Worm (Caenorhabditis elegans) whole organism, early embryonic: Measurements from ENCODE around the gene ZC250.2.

Experiments
- B0310.2 ChIP-seq: sonication (generic microtip); optimal IDR thresholded peaks from 2 replicates; lab custom pipeline; 2016; ENCODE audit warnings: mild to moderate bottlenecking, missing genetic modification characterization, missing compliant biosample characterization
- F13C5.2 ChIP-seq: sonication (generic microtip); optimal IDR thresholded peaks from 2 replicates; lab custom pipeline; 2017; ENCODE audit warnings: mild to moderate bottlenecking, missing genetic modification characterization, inconsistent platforms, missing compliant biosample characterization
- aly-1 ChIP-seq: sonication (generic microtip); optimal IDR thresholded peaks from 2 replicates; lab custom pipeline; 2016; ENCODE audit warnings: missing genetic modification characterization, missing compliant biosample characterization
- ama-1 ChIP-seq: fragments of 150-350 bp; optimal IDR thresholded peaks from 2 replicates; lab custom pipeline; 2014
- ceh-13 ChIP-seq: fragments of 200-800 bp; sonication (Bioruptor generic); optimal IDR thresholded peaks from 2 replicates; lab custom pipeline; 2018; ENCODE audit warnings: mild to moderate bottlenecking, missing genetic modification characterization, missing compliant biosample characterization
- ceh-36 ChIP-seq: sonication (generic microtip); optimal IDR thresholded peaks from 2 replicates; lab custom pipeline; 2016; ENCODE audit warnings: missing genetic modification characterization, inconsistent platforms, missing compliant biosample characterization
- ets-7 ChIP-seq: sonication (generic microtip); optimal IDR thresholded peaks from 2 replicates; lab custom pipeline; 2016; ENCODE audit warnings: missing genotype, missing genetic modification characterization, missing compliant biosample characterization
- flt-1 ChIP-seq: fragments of 200-800 bp; sonication (Bioruptor generic); IDR thresholded peaks from 2 replicates; pipeline ENCODE4 v1.3.6; 2022; ENCODE audit warnings: missing genetic modification characterization, missing compliant biosample characterization
- hmbx-1 ChIP-seq: sonication (generic microtip); optimal IDR thresholded peaks from 2 replicates; lab custom pipeline; 2016; ENCODE audit warnings: mild to moderate bottlenecking, missing genetic modification characterization, missing compliant biosample characterization
- hmg-4 ChIP-seq: fragments of 200-800 bp; sonication (Bioruptor generic); optimal IDR thresholded peaks from 2 replicates; lab custom pipeline; 2018; ENCODE audit warnings: mild to moderate bottlenecking, missing genetic modification characterization, missing compliant biosample characterization
- hnd-1 ChIP-seq: sonication (generic microtip); optimal IDR thresholded peaks from 2 replicates; lab custom pipeline; 2016; ENCODE audit warnings: missing genetic modification characterization, missing compliant biosample characterization
- pes-1 ChIP-seq: fragments of 200-800 bp; sonication (Bioruptor generic); IDR thresholded peaks from 2 replicates; pipeline ENCODE4 v1.3.6; 2022; ENCODE audit warnings: missing genetic modification reagents, missing genetic modification characterization, missing compliant biosample characterization
- scrt-1 ChIP-seq: fragments of 200-800 bp; sonication (Bioruptor generic); IDR thresholded peaks from 2 replicates; pipeline ENCODE4 v1.3.6; 2022; ENCODE audit warnings: missing genetic modification characterization, missing compliant biosample characterization
- sea-1 ChIP-seq: fragments of 200-800 bp; sonication (Bioruptor generic); conservative IDR thresholded peaks from 2 replicates; pipeline ENCODE4 v1.3.6; 2022; ENCODE audit warnings: missing genetic modification characterization, missing compliant biosample characterization
- tbx-11 ChIP-seq: fragments of 200-800 bp; sonication (Bioruptor generic); IDR thresholded peaks from 2 replicates; pipeline ENCODE4 v1.3.6; 2022; ENCODE audit warnings: missing genetic modification characterization, missing compliant biosample characterization
- tbx-37 ChIP-seq: fragments of 200-800 bp; sonication (Bioruptor generic); conservative IDR thresholded peaks from 2 replicates; pipeline ENCODE4 v1.3.6; 2022; ENCODE audit warnings: missing genetic modification reagents, missing genetic modification characterization, missing compliant biosample characterization
- tra-4 ChIP-seq: sonication (generic microtip); optimal IDR thresholded peaks from 2 replicates; lab custom pipeline; 2017; ENCODE audit warnings: missing genetic modification characterization, missing compliant biosample characterization

ZC250.2 gene

DNA sequence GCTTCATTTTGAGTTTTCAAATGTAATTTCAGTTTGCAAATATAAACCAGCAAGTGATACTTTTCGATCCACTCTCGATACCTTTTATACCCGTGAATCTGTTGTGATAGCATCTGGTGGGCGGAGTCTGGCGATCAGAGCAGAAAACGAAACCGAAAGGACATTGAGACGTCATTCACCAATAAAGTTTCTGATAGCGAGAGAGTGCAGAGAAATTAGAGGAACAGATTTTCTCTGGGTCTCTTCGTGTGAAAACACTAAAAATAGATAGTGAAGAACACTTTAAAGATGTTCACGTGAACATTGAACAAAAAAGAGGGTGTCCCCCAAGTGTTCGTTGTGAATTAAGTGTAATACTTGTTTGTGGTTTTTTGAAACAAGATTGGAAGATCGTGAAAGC lies 28.3 kb upstream of the ZC250.2 start, which contains the start of gene pgph-3:
pgph-3 (minus strand) TSS at position 60 of the 400 bp plus-strand sequence.
- no peak for TF ChIP-seq tra-4 (tag; lab: Kevin White, UChicago)
- TF ChIP-seq B0310.2 (tag; lab: Kevin White, UChicago) = no peak
- no peak for TF ChIP-seq hnd-1 (tag; lab: Kevin White, UChicago)
- no peak for TF ChIP-seq pes-1 (GFP tag; lab: Robert Waterston, UW)
- TF ChIP-seq ama-1 (lab: Kevin White, UChicago) = no peak
- TF ChIP-seq sea-1 (GFP tag; lab: Robert Waterston, UW) = no peak
- no peak for TF ChIP-seq hmbx-1 (tag; lab: Kevin White, UChicago)

DNA sequence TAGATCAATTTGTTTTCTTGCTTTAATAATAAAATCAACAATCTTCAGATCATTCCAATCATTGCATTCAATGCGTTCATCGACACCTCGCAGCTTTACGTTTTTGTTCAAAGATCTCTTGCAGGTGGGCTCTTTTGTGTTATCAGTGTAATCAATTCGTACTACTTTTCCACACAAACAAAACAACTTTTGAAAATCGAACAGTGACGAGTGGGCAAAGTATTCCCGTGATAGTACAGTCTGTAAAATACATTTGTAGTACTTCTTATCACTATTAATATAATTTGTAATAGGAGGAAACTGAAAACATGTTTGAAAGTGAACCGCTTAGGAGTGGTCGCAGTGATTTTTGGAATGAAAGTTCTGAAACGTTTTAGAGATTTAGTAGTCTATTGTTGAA lies 27.1 kb upstream of the ZC250.2 start, which contains the start of gene pgph-2:
pgph-2 (plus strand) TSS at position 47 of the 400 bp plus-strand sequence.
- no peak for TF ChIP-seq hmbx-1 (tag; lab: Kevin White, UChicago)

DNA sequence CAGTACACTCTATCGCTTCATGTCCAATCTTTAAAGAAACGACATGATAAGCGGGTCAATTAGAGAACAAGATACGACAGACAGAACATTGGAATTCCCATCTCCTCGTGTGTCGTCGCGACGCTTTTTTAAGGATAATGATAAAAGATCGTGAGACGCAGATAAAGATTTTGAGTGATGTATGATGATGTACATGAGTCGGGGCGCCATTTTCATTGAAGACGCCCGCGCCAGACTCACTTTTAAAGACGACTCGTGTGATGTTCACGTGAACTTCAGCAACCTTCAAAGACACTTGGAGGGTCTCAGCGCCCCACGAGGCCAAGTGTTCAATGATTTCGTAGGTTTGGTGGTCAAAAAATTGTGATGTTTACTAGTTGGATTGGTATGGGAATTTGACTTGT lies 23.8 kb upstream of the ZC250.2 start:
- TF ChIP-seq hmbx-1 (tag; lab: Kevin White, UChicago) = no peak
- TF ChIP-seq sea-1 (GFP tag; lab: Robert Waterston, UW) = no peak
- no peak for TF ChIP-seq B0310.2 (tag; lab: Kevin White, UChicago)
- no peak for TF ChIP-seq ceh-13 (GFP tag; lab: Kevin White, UChicago)
- no peak for TF ChIP-seq pes-1 (GFP tag; lab: Robert Waterston, UW)
- no peak for TF ChIP-seq ceh-36 (tag; lab: Kevin White, UChicago)
- no peak for TF ChIP-seq flt-1
- no peak for TF ChIP-seq aly-1 (tag; lab: Kevin White, UChicago)
- TF ChIP-seq ets-7 = no peak
- no peak for TF ChIP-seq hmg-4 (GFP tag; lab: Kevin White, UChicago)
- TF ChIP-seq ama-1 (lab: Kevin White, UChicago) = no peak
- no peak for TF ChIP-seq tbx-11
- TF ChIP-seq F13C5.2 (tag; lab: Kevin White, UChicago) = no peak
- no peak for TF ChIP-seq hnd-1 (tag; lab: Kevin White, UChicago)
- no peak for TF ChIP-seq tbx-37 (GFP tag; lab: Robert Waterston, UW)
- no peak for TF ChIP-seq tra-4 (tag; lab: Kevin White, UChicago)

DNA sequence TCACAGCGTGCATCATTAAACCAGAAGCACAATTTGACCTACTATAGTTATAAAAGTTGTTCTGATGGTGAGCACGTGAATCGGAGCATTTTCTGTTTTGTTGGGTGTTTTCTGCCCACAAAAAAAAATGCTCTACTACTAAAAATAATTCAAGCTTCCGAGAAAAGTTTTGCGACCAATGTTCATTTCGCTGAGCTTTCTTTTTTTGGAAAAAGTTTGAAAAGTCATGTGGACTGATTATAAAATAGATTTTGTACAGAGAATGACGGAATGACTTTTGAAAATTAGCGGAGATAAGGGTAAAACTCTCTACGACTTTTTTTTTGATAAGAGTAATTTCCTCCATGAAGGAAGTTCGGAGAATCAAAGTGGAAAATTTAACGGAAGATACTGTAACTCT lies 22.6 kb upstream of the ZC250.2 start:
- TF ChIP-seq B0310.2 (tag; lab: Kevin White, UChicago) = no peak
- TF ChIP-seq sea-1 (GFP tag; lab: Robert Waterston, UW) = no peak
- TF ChIP-seq hmbx-1 (tag; lab: Kevin White, UChicago) = no peak
- no peak for TF ChIP-seq ets-7
- TF ChIP-seq tra-4 (tag; lab: Kevin White, UChicago) = no peak
- TF ChIP-seq ama-1 (lab: Kevin White, UChicago) = no peak
- TF ChIP-seq flt-1 = no peak
- no peak for TF ChIP-seq pes-1 (GFP tag; lab: Robert Waterston, UW)
- no peak for TF ChIP-seq ceh-36 (tag; lab: Kevin White, UChicago)
- no peak for TF ChIP-seq ceh-13 (GFP tag; lab: Kevin White, UChicago)
- no peak for TF ChIP-seq hnd-1 (tag; lab: Kevin White, UChicago)
- TF ChIP-seq hmg-4 (GFP tag; lab: Kevin White, UChicago) = no peak
- TF ChIP-seq aly-1 (tag; lab: Kevin White, UChicago) = no peak
- TF ChIP-seq scrt-1 (GFP tag; lab: Robert Waterston, UW) = no peak
- TF ChIP-seq tbx-11 = no peak
- TF ChIP-seq F13C5.2 (tag; lab: Kevin White, UChicago) = no peak
- no peak for TF ChIP-seq tbx-37 (GFP tag; lab: Robert Waterston, UW)

DNA sequence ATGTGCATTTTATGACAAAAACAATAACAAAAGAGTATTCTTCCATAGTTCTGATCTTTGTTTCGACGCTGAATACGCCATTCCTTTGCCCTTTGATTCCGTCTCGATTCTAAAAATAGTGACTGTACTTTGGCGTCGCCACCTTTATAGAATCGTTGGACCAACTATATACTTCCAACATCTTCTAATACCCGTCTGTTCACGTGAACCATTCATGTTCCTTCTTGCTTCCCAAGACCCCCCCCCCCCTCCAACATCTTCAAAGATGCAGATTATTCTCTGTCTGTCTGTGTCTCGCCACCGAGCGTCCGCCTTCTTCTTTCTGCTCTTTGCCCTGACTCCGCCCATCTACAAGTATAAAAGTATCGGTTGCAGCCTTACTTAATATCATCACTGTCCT lies 22.1 kb upstream of the ZC250.2 start:
- TF ChIP-seq tbx-11 (no peak), sea-1 (GFP tag; lab: Robert Waterston, UW) (no peak), scrt-1 (GFP tag; lab: Robert Waterston, UW) (no peak), hmg-4 (GFP tag; lab: Kevin White, UChicago) (no peak), pes-1 (GFP tag; lab: Robert Waterston, UW) (no peak), ama-1 (lab: Kevin White, UChicago) (no peak), hmbx-1 (tag; lab: Kevin White, UChicago) (no peak), B0310.2 (tag; lab: Kevin White, UChicago) (no peak), hnd-1 (tag; lab: Kevin White, UChicago) (no peak), flt-1 (no peak), F13C5.2 (tag; lab: Kevin White, UChicago) (no peak), ets-7 (no peak), tbx-37 (GFP tag; lab: Robert Waterston, UW) (no peak), aly-1 (tag; lab: Kevin White, UChicago) (no peak), ceh-36 (tag; lab: Kevin White, UChicago) (no peak), ceh-13 (GFP tag; lab: Kevin White, UChicago) (no peak)

DNA sequence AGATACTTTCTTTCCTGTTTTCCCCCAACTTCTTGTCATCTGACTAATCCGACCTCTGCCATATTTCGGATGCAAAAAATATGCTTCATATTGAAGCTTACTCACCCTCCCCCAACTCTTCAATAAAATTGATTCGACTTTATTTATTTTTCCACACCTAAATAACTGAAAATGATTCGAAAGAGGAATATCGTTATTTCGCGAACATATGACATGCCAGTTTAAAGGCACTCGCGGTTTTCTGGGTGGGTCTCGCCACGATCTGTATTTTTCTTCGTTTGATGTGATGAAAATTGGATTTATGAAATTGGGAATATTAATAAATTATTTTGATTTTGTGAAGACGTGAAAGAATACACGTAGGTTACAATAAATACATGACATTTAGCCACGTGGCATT lies 20.5 kb upstream of the ZC250.2 start, which contains the start of gene F44E7.3:
F44E7.3 (plus strand) TSS at position 319 of the 400 bp plus-strand sequence.
- no peak for TF ChIP-seq ceh-13 (GFP tag; lab: Kevin White, UChicago)
- TF ChIP-seq sea-1 (GFP tag; lab: Robert Waterston, UW) = no peak
- TF ChIP-seq scrt-1 (GFP tag; lab: Robert Waterston, UW) = no peak
- TF ChIP-seq tbx-37 (GFP tag; lab: Robert Waterston, UW) = no peak
- TF ChIP-seq ama-1 (lab: Kevin White, UChicago) = no peak
- TF ChIP-seq hmbx-1 (tag; lab: Kevin White, UChicago) = no peak
- TF ChIP-seq pes-1 (GFP tag; lab: Robert Waterston, UW) = no peak
- no peak for TF ChIP-seq hnd-1 (tag; lab: Kevin White, UChicago)

DNA sequence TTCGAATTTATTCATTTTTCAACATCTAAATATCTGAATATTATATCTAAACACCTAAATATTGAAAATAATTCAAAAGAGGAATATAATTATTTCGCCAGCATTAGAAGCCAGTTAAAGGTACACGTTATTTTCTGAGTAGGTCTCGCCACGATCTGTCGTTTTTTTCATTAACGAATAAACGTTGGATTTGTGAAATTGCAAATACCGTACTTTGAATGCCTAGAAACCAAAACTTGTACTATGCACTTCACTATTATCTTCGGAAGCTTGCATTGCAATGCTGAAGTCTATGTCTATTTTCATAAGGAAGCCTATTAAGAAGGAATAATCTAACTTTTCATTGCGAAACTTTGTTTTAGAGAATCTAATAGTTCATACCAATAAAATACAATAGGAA lies 19.6 kb upstream of the ZC250.2 start:
- TF ChIP-seq F13C5.2 (tag; lab: Kevin White, UChicago) = no peak
- no peak for TF ChIP-seq hmbx-1 (tag; lab: Kevin White, UChicago)
- no peak for TF ChIP-seq tbx-11
- no peak for TF ChIP-seq tra-4 (tag; lab: Kevin White, UChicago)
- TF ChIP-seq ceh-13 (GFP tag; lab: Kevin White, UChicago) = no peak
- no peak for TF ChIP-seq scrt-1 (GFP tag; lab: Robert Waterston, UW)
- TF ChIP-seq tbx-37 (GFP tag; lab: Robert Waterston, UW) = no peak
- no peak for TF ChIP-seq flt-1
- no peak for TF ChIP-seq ama-1 (lab: Kevin White, UChicago)
- no peak for TF ChIP-seq sea-1 (GFP tag; lab: Robert Waterston, UW)
- TF ChIP-seq B0310.2 (tag; lab: Kevin White, UChicago) = no peak
